Worm (Caenorhabditis elegans) whole organism, L3 larva: ENCODE data around the gene Y45G12B.3.

ENCODE experiments used
- R02D3.7 ChIP-seq: fragments of 150-350 bp; optimal IDR thresholded peaks from 2 replicates; lab custom pipeline; 2014; ENCODE audit warnings: missing biosample characterization, missing genetic modification characterization
- lin-15B ChIP-seq: fragments of 150-350 bp; optimal IDR thresholded peaks from 2 replicates; lab custom pipeline; 2014; ENCODE audit warnings: missing biosample characterization, missing genetic modification characterization
- unc-39 ChIP-seq: sonication (generic microtip); optimal IDR thresholded peaks from 4 replicates; lab custom pipeline; 2017; ENCODE audit warnings: missing biosample characterization, missing genetic modification characterization
- zag-1 ChIP-seq: fragments of 150-350 bp; optimal IDR thresholded peaks from 2 replicates; lab custom pipeline; 2014; ENCODE audit warnings: missing biosample characterization, missing genetic modification characterization
- ztf-11 ChIP-seq: fragments of 150-350 bp; optimal IDR thresholded peaks from 2 replicates; lab custom pipeline; 2014; ENCODE audit warnings: missing biosample characterization, missing genetic modification characterization

ce11 chrV:2695935-2696334 lies at the start of gene Y45G12B.3:
- no peak for TF ChIP-seq R02D3.7 (tag; lab: Kevin White, UChicago)
- TF ChIP-seq zag-1 (tag; lab: Kevin White, UChicago): no peak
- no peak for TF ChIP-seq lin-15B (tag; lab: Kevin White, UChicago)
- no peak for TF ChIP-seq unc-39 (tag; lab: Kevin White, UChicago)
- TF ChIP-seq ztf-11 (tag; lab: Kevin White, UChicago): no peak
